Worm (Caenorhabditis elegans) whole organism, L4/young adult: ENCODE measurements around the gene arrd-16.

Experiments used
- W03F9.2 ChIP-seq: fragments of 150-350 bp; optimal IDR thresholded peaks from 2 replicates; lab custom pipeline; 2014; ENCODE audit warnings: missing biosample characterization, missing genetic modification characterization
- dao-5 ChIP-seq: sonication (generic microtip); optimal IDR thresholded peaks from 2 replicates; lab custom pipeline; 2016; ENCODE audit warnings: missing genotype, missing genetic modification characterization, moderate library complexity, missing compliant biosample characterization
- him-1 ChIP-seq: sonication (generic microtip); optimal IDR thresholded peaks from 2 replicates; lab custom pipeline; 2016; ENCODE audit warnings: missing genotype, missing genetic modification reagents, missing genetic modification characterization, missing compliant biosample characterization

arrd-16 gene

ce11 chrIII:12468869-12469268 lies 15.7 kb upstream of the arrd-16 start, which contains the start of gene Y49E10.29:
Y49E10.29 (plus strand) TSS chrIII:12469169.
- TF ChIP-seq him-1 (tag; lab: Kevin White, UChicago) (no peak), W03F9.2 (tag; lab: Kevin White, UChicago) (no peak), dao-5 (no peak)

DNA sequence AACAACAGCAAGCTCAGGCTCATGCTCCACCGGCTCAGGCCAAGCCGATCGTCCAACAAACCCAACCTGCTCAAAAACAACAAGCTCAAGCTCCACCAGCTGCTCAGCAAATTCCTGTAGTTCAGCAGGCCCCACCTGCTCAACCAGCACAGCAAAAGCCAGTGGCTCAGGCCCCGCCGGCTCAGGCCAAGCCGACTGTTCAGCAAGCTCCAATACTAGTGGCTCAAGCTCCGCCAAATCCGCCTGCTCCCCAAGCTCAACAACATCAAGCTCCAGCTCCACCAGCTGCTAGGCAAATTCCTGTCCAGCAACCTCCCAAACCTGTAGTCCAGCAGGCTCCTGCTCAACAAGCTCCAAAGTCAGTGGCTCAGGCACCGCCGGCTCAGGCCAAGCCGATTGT lies 14.7 kb upstream of the arrd-16 start:
- TF ChIP-seq dao-5 (no peak), him-1 (tag; lab: Kevin White, UChicago) (no peak), W03F9.2 (tag; lab: Kevin White, UChicago) (no peak)

ce11 chrIII:12470589-12470988 lies 13.9 kb upstream of the arrd-16 start:
- TF ChIP-seq dao-5: no peak
- no peak for TF ChIP-seq him-1 (tag; lab: Kevin White, UChicago)
- TF ChIP-seq W03F9.2 (tag; lab: Kevin White, UChicago): no peak

DNA sequence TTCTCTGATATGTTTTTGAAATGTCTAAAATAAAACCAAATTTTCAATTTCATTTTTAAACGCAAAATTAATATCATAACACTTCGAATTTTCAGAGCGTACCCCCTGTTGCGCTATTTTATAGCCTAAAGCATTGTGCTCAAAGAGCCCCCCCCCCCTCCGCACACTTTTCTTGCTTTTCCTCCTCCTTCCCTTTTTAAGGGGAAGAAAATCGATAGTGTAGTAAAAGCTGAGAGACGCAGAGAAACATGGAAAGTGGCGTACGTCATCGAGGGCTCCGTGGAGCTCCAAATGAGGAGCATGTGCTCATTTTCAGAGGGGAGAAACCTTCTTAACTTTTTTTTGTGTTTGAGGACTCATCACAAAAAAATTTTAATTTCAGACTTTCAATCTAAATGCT lies 12.0 kb upstream of the arrd-16 start, which contains the start of gene cccp-1:
Gene cccp-1 (plus strand): TSS at position 377 of the 400 bp plus-strand sequence.
- peak; percentile 49 for TF ChIP-seq him-1 (tag; lab: Kevin White, UChicago)
- TF ChIP-seq W03F9.2 (tag; lab: Kevin White, UChicago): no peak
- no peak for TF ChIP-seq dao-5

ce11 chrIII:12491984-12492383 lies 7.5 kb downstream of the arrd-16 start, which contains the start of gene Y49E10.25:
Y49E10.25 (minus strand) TSS chrIII:12492084.
- no peak for TF ChIP-seq W03F9.2 (tag; lab: Kevin White, UChicago)
- no peak for TF ChIP-seq dao-5
- TF ChIP-seq him-1 (tag; lab: Kevin White, UChicago): no peak

- no peak for TF ChIP-seq dao-5
- peak; percentile 9 for TF ChIP-seq W03F9.2 (tag; lab: Kevin White, UChicago)
Measured at ce11 chrIII:12495594-12496096, 11.1 kb downstream of the arrd-16 start, which contains the start of the genes Y111B2A.1 and Y111B2A.2. Y111B2A.1 (minus strand) TSS chrIII:12495644. Y111B2A.2 (plus strand) TSS chrIII:12496086.

- no peak for TF ChIP-seq W03F9.2 (tag; lab: Kevin White, UChicago)
Measured at ce11 chrIII:12496449-12496848, 11.9 kb downstream of the arrd-16 start, which contains the start of gene herd-1. herd-1 (plus strand) TSS chrIII:12496538.

DNA sequence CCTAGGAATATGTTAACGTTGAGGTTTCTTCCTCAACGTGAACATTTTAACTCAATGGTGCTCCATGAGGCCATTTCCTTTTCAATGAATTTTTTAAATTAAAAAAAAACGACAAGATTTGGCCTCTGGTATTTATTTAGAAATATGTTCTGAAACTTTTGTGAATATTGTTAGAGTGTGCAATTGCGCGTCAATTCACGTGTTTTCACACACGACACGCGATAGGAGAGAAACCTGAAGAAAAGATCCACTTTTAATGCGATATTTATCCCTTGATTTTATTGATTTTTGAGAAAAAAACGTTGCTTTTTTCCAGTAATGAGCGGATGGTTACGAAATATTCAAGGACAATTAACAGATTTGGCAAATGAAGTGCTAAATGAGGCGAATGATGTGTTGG lies 14.7 kb downstream of the arrd-16 start, which contains the start of gene sql-1:
Gene sql-1 (plus strand): TSS at position 313 of the 400 bp plus-strand sequence.
- no peak for TF ChIP-seq dao-5
- peak; percentile 9 for TF ChIP-seq W03F9.2 (tag; lab: Kevin White, UChicago)
- no peak for TF ChIP-seq him-1 (tag; lab: Kevin White, UChicago)

DNA sequence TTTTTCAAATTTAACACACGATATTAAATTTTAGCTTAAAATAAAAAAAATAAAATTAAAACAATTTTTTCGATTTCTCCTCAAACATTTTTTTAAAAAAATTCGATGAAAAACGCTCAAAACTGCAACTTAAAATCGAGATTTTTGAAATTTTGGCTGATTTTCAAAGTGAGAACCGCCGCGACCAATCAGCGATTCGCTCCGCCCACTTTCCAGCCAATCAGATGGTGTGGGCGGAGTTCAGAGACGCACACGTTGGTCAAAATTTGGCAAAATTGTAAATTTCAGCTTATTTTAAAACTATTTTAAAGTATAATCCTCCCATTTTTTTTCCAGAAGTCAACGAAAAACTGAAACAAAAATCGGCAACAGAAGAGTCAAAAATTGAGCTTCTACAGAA lies 26.0 kb downstream of the arrd-16 start:
- TF ChIP-seq dao-5 (no peak), W03F9.2 (tag; lab: Kevin White, UChicago) (no peak), him-1 (tag; lab: Kevin White, UChicago) (no peak)

- no peak for TF ChIP-seq W03F9.2 (tag; lab: Kevin White, UChicago)
- TF ChIP-seq dao-5: no peak
- no peak for TF ChIP-seq him-1 (tag; lab: Kevin White, UChicago)
Measured at ce11 chrIII:12517674-12518073, 33.1 kb downstream of the arrd-16 start.

DNA sequence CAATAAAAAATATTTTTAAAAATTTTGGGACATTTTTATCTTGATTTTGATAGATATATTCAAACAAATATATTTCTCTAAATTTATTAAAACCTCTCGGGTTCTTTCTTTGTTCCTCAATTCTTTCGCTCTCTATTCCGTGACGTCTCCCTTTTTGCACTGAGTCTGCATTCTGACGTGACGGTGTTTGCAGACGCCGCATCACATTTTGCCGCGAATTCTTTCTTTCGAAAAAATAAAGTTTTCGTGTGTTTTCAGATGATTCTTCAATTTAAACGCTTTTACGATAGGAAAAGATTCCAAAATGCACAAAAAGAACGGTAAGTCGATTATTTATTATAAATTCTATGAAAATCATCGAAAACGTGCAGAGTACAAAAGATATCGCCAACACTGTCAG lies 43.5 kb downstream of the arrd-16 start:
- TF ChIP-seq him-1 (tag; lab: Kevin White, UChicago) (no peak), W03F9.2 (tag; lab: Kevin White, UChicago) (no peak), dao-5 (no peak)

DNA sequence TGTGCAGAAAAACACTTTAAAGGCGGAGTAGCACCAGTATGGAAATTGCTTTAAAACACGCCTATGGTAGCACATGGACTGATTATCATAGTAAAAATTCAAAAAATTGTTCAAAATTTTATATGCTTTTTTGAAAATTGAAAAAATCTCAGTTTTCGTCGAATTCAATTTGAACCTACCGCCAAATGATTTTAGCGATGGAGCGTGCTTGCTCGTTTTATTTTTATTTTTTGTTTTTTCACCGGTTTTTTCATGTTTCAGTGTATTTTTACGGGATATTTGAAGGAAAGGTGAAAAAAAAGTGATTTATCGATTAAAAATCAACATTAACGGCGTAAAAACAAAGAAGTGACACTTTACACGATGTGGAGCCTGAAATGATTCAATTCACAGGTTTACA lies 49.4 kb downstream of the arrd-16 start:
- no peak for TF ChIP-seq dao-5
- TF ChIP-seq him-1 (tag; lab: Kevin White, UChicago): no peak
- no peak for TF ChIP-seq W03F9.2 (tag; lab: Kevin White, UChicago)

DNA sequence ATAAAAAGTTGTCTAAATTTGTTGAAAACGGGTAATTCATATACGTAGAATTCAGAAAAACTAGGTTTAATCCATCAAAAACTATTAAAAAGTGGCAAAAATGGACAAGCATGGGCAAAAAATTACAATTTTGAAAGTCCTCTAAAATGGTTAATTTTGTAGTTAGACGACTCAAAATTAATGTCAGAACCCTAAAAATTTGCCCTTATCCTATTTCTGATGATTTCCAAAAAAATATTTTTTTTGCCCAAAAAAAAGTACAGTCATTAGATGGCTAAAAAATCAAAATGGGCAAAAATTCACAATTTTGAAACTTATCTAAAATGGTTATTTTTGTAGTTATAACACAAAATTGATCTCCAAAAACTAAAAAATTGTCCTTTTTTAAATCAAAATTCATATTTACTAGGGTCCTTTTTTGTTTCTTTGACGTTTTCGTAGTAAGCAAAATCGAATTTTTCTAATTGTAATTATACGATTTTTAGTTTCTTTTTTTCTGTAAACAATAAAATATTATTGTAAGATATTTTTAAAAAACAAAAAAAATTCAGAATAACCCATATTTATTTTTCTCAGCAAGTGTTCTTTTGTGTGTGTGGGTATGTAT lies 52.8 kb downstream of the arrd-16 start:
- TF ChIP-seq W03F9.2 (tag; lab: Kevin White, UChicago) (no peak), him-1 (tag; lab: Kevin White, UChicago) (no peak), dao-5 (no peak)
